Fruit fly (Drosophila melanogaster) whole organism, pupa: Measurements from ENCODE around the gene Grl40a.

Experiments
- CG12605 ChIP-seq: fragments of 200-800 bp; sonication (Bioruptor generic); IDR thresholded peaks from 2 replicates; pipeline ENCODE4 v1.3.6; 2022; ENCODE audit warnings: missing biosample characterization, missing genetic modification characterization
- CG14655 ChIP-seq: fragments of 200-800 bp; sonication (Bioruptor generic); optimal IDR thresholded peaks from 3 replicates; lab custom pipeline; 2017; ENCODE audit warnings: mild to moderate bottlenecking, missing biosample characterization, missing genetic modification reagents, missing genetic modification characterization
- CG32121 ChIP-seq: fragments of 200-800 bp; sonication (Bioruptor generic); IDR thresholded peaks from 2 replicates; pipeline ENCODE4 v1.3.6; 2022; ENCODE audit warnings: missing biosample characterization, missing genetic modification characterization
- CG34367 ChIP-seq: fragments of 200-800 bp; sonication (Bioruptor generic); optimal IDR thresholded peaks from 2 replicates; lab custom pipeline; 2018; ENCODE audit warnings: missing biosample characterization, mild to moderate bottlenecking, missing genetic modification characterization
- CG4496 ChIP-seq: fragments of 200-800 bp; sonication (Bioruptor generic); IDR thresholded peaks from 3 replicates; pipeline ENCODE4 v1.3.6; 2022; ENCODE audit warnings: missing biosample characterization, missing genetic modification characterization
- CG8301 ChIP-seq: fragments of 200-800 bp; sonication (Bioruptor generic); optimal IDR thresholded peaks from 2 replicates; lab custom pipeline; 2018; ENCODE audit warnings: missing biosample characterization, mild to moderate bottlenecking, missing genetic modification characterization
- CG9948 ChIP-seq: fragments of 200-800 bp; sonication (Bioruptor generic); optimal IDR thresholded peaks from 2 replicates; lab custom pipeline; 2018; ENCODE audit warnings: missing biosample characterization, mild to moderate bottlenecking, missing genetic modification characterization, moderate library complexity
- D1 ChIP-seq: fragments of 200-800 bp; sonication (Bioruptor generic); optimal IDR thresholded peaks from 2 replicates; lab custom pipeline; 2018; ENCODE audit warnings: missing biosample characterization, mild to moderate bottlenecking, missing genetic modification characterization, moderate library complexity
- EcR ChIP-seq: fragments of 200-800 bp; sonication (Bioruptor generic); optimal IDR thresholded peaks from 3 replicates; lab custom pipeline; 2019; ENCODE audit warnings: missing biosample characterization, missing genetic modification characterization, mild to moderate bottlenecking, moderate library complexity, missing genetic modification reagents
- Ets98B ChIP-seq: fragments of 200-800 bp; sonication (Bioruptor generic); IDR thresholded peaks from 2 replicates; pipeline ENCODE4 v1.3.6; 2022; ENCODE audit warnings: missing biosample characterization, missing genetic modification characterization
- Snoo ChIP-seq: fragments of 200-800 bp; sonication (Bioruptor generic); optimal IDR thresholded peaks from 3 replicates; lab custom pipeline; 2017; ENCODE audit warnings: missing biosample characterization, mild to moderate bottlenecking, missing genetic modification characterization, inconsistent platforms
- fd96Ca ChIP-seq: fragments of 200-800 bp; sonication (Bioruptor generic); IDR thresholded peaks from 3 replicates; pipeline ENCODE4 v1.3.6; 2022; ENCODE audit warnings: missing biosample characterization, missing genetic modification characterization
- gl ChIP-seq: fragments of 200-800 bp; sonication (Bioruptor generic); optimal IDR thresholded peaks from 2 replicates; lab custom pipeline; 2018; ENCODE audit warnings: missing biosample characterization, mild to moderate bottlenecking, missing genetic modification characterization
- rn ChIP-seq: fragments of 200-800 bp; sonication (Bioruptor generic); IDR thresholded peaks from 2 replicates; pipeline ENCODE4 v1.3.6; 2022; ENCODE audit warnings: missing biosample characterization, missing genetic modification characterization

dm6 chr2L:22079332-22079731 is 41.7 kb downstream of the Grl40a start, which contains the start of gene ttm3:
- no peak for TF ChIP-seq D1 (tag; lab: Kevin White, UChicago)
- no peak for TF ChIP-seq CG12605 (GFP tag; lab: Robert Waterston, UW)
- no peak for TF ChIP-seq gl (tag; lab: Kevin White, UChicago)
- TF ChIP-seq CG9948 (tag; lab: Kevin White, UChicago), result no peak
- TF ChIP-seq rn, result no peak
- no peak for TF ChIP-seq CG4496 (GFP tag; lab: Robert Waterston, UW)
- TF ChIP-seq EcR (GFP tag; lab: Kevin White, UChicago), result no peak
- TF ChIP-seq CG32121 (GFP tag; lab: Robert Waterston, UW), result no peak
- TF ChIP-seq fd96Ca, result no peak
- no peak for TF ChIP-seq Snoo (tag; lab: Kevin White, UChicago)
- no peak for TF ChIP-seq CG14655 (GFP tag; lab: Kevin White, UChicago)
- TF ChIP-seq CG34367 (tag; lab: Kevin White, UChicago), result no peak
- TF ChIP-seq CG8301 (tag; lab: Kevin White, UChicago), result no peak
- TF ChIP-seq Ets98B (GFP tag; lab: Robert Waterston, UW), result no peak
